Fruit fly (Drosophila melanogaster) whole organism, embryonic: ENCODE results near the gene SuUR.

Source experiments
- Awh ChIP-seq: fragments of 200-800 bp; sonication (Bioruptor generic); IDR thresholded peaks from 2 replicates; pipeline ENCODE4, ENCODE4 v1.3.6; 2022; ENCODE audit warnings: missing biosample characterization, missing genetic modification characterization
- CG10274 ChIP-seq: fragments of 200-800 bp; sonication (Bioruptor generic); optimal IDR thresholded peaks from 3 replicates; lab custom pipeline; 2017; ENCODE audit warnings: missing biosample characterization, mild to moderate bottlenecking, missing genetic modification characterization
- CG10543 ChIP-seq: fragments of 200-800 bp; sonication (Bioruptor generic); optimal IDR thresholded peaks from 3 replicates; lab custom pipeline; 2017; ENCODE audit warnings: missing biosample characterization, mild to moderate bottlenecking, missing genetic modification characterization, moderate library complexity
- CG10565 ChIP-seq: fragments of 200-800 bp; sonication (Bioruptor generic); optimal IDR thresholded peaks from 3 replicates; lab custom pipeline; 2016; ENCODE audit warnings: missing biosample characterization, mild to moderate bottlenecking, missing genetic modification characterization
- CG10654 ChIP-seq: fragments of 200-800 bp; sonication (Bioruptor generic); optimal IDR thresholded peaks from 2 replicates; lab custom pipeline; 2016; ENCODE audit warnings: missing biosample characterization, missing genetic modification characterization
- CG11398 ChIP-seq: fragments of 200-800 bp; sonication (Bioruptor generic); optimal IDR thresholded peaks from 2 replicates; lab custom pipeline; 2016; ENCODE audit warnings: missing biosample characterization, missing genetic modification characterization
- CG11560 ChIP-seq: fragments of 200-800 bp; sonication (Bioruptor generic); IDR thresholded peaks from 3 replicates; pipeline ENCODE4 v1.3.6; 2022; ENCODE audit warnings: missing biosample characterization, missing genetic modification characterization
- CG12942 ChIP-seq: fragments of 200-800 bp; sonication (Bioruptor generic); optimal IDR thresholded peaks from 3 replicates; lab custom pipeline; 2016; ENCODE audit warnings: missing biosample characterization, missing genetic modification characterization
- CG17385 ChIP-seq: fragments of 200-800 bp; sonication (Bioruptor generic); optimal IDR thresholded peaks from 3 replicates; lab custom pipeline; 2018; ENCODE audit warnings: missing biosample characterization, mild to moderate bottlenecking, missing genetic modification characterization
- CG18599 ChIP-seq: fragments of 200-800 bp; sonication (Bioruptor generic); optimal IDR thresholded peaks from 3 replicates; lab custom pipeline; 2017; ENCODE audit warnings: missing biosample characterization, missing genetic modification characterization, mild to moderate bottlenecking, moderate library complexity, missing genetic modification reagents
- CG2120 ChIP-seq: fragments of 200-800 bp; sonication (Bioruptor generic); optimal IDR thresholded peaks from 3 replicates; lab custom pipeline; 2016; ENCODE audit warnings: missing biosample characterization, missing genetic modification characterization
- CG30431 ChIP-seq: fragments of 200-800 bp; sonication (Bioruptor generic); optimal IDR thresholded peaks from 2 replicates; lab custom pipeline; 2017; ENCODE audit warnings: missing biosample characterization, missing genetic modification characterization
- CG3163 ChIP-seq: fragments of 200-800 bp; sonication (Bioruptor generic); optimal IDR thresholded peaks from 3 replicates; lab custom pipeline; 2016; ENCODE audit warnings: missing biosample characterization, missing genetic modification characterization
- CG32767 ChIP-seq: fragments of 200-800 bp; sonication (Bioruptor generic); IDR thresholded peaks from 2 replicates; pipeline ENCODE4 v1.3.6; 2022; ENCODE audit warnings: missing biosample characterization, missing genetic modification characterization
- CG4328 ChIP-seq: fragments of 200-800 bp; sonication (Bioruptor generic); optimal IDR thresholded peaks from 3 replicates; lab custom pipeline; 2017; ENCODE audit warnings: missing biosample characterization, missing genetic modification reagents, missing genetic modification characterization
- CG4854 ChIP-seq: fragments of 200-800 bp; sonication (Bioruptor generic); optimal IDR thresholded peaks from 2 replicates; lab custom pipeline; 2016; ENCODE audit warnings: missing biosample characterization, missing genetic modification characterization, inconsistent platforms
- CG6683 ChIP-seq: fragments of 200-800 bp; sonication (Bioruptor generic); optimal IDR thresholded peaks from 2 replicates; lab custom pipeline; 2017; ENCODE audit warnings: missing biosample characterization, mild to moderate bottlenecking, missing genetic modification characterization, missing genetic modification reagents
- CG6791 ChIP-seq: fragments of 200-800 bp; sonication (Bioruptor generic); IDR thresholded peaks from 3 replicates; pipeline ENCODE4 v1.3.6; 2022; ENCODE audit warnings: missing biosample characterization, missing genetic modification characterization; ENCODE audit not compliant: partially characterized antibody
- CG7271 ChIP-seq: fragments of 200-800 bp; sonication (Bioruptor generic); optimal IDR thresholded peaks from 2 replicates; lab custom pipeline; 2018; ENCODE audit warnings: missing biosample characterization, mild to moderate bottlenecking, missing genetic modification characterization, moderate library complexity
- CG7839 ChIP-seq: fragments of 200-800 bp; sonication (Bioruptor generic); optimal IDR thresholded peaks from 3 replicates; lab custom pipeline; 2018; ENCODE audit warnings: missing biosample characterization, mild to moderate bottlenecking, missing genetic modification characterization, moderate library complexity
- CG7928 ChIP-seq: fragments of 200-800 bp; sonication (Bioruptor generic); optimal IDR thresholded peaks from 2 replicates; lab custom pipeline; 2017; ENCODE audit warnings: missing biosample characterization, mild to moderate bottlenecking, missing genetic modification characterization
- CG8388 ChIP-seq: fragments of 200-800 bp; sonication (Bioruptor generic); optimal IDR thresholded peaks from 2 replicates; lab custom pipeline; 2019; ENCODE audit warnings: missing biosample characterization, mild to moderate bottlenecking, missing genetic modification characterization, moderate library complexity
- CG9817 ChIP-seq: fragments of 200-800 bp; sonication (Bioruptor generic); optimal IDR thresholded peaks from 2 replicates; lab custom pipeline; 2018; ENCODE audit warnings: missing biosample characterization, mild to moderate bottlenecking, missing genetic modification characterization, moderate library complexity
- Dek ChIP-seq: fragments of 200-800 bp; sonication (Bioruptor generic); optimal IDR thresholded peaks from 3 replicates; lab custom pipeline; 2019; ENCODE audit warnings: missing biosample characterization, mild to moderate bottlenecking, missing genetic modification characterization, moderate library complexity
- Dll ChIP-seq: fragments of 200-800 bp; sonication (Bioruptor generic); IDR thresholded peaks from 4 replicates; pipeline ENCODE4 v1.3.6; 2022; ENCODE audit warnings: missing biosample characterization, missing genetic modification characterization; ENCODE audit not compliant: partially characterized antibody
- Doc3 ChIP-seq: fragments of 200-800 bp; sonication (Bioruptor generic); IDR thresholded peaks from 3 replicates; pipeline ENCODE4 v1.3.6; 2022; ENCODE audit warnings: missing biosample characterization, missing genetic modification characterization; ENCODE audit not compliant: partially characterized antibody
- ERR ChIP-seq: fragments of 200-800 bp; sonication (Bioruptor generic); optimal IDR thresholded peaks from 2 replicates; lab custom pipeline; 2016; ENCODE audit warnings: missing biosample characterization, missing genetic modification characterization
- MESR4 ChIP-seq: fragments of 200-800 bp; sonication (Bioruptor generic); optimal IDR thresholded peaks from 2 replicates; lab custom pipeline; 2018; ENCODE audit warnings: missing biosample characterization, mild to moderate bottlenecking, missing genetic modification characterization, moderate library complexity
- Oli ChIP-seq: fragments of 200-800 bp; sonication (Bioruptor generic); optimal IDR thresholded peaks from 2 replicates; lab custom pipeline; 2018; ENCODE audit warnings: missing biosample characterization, mild to moderate bottlenecking, missing genetic modification characterization, moderate library complexity
- Sry-β ChIP-seq: fragments of 200-800 bp; sonication (Bioruptor generic); optimal IDR thresholded peaks from 2 replicates; lab custom pipeline; 2018; ENCODE audit warnings: missing biosample characterization, mild to moderate bottlenecking, missing genetic modification characterization, moderate library complexity
- Taf1 ChIP-seq: fragments of 200-800 bp; sonication (Bioruptor generic); IDR thresholded peaks from 2 replicates; pipeline ENCODE4 v1.3.6; 2022; ENCODE audit warnings: missing biosample characterization, missing genetic modification characterization
- cas ChIP-seq: fragments of 200-800 bp; sonication (Bioruptor generic); IDR thresholded peaks from 2 replicates; pipeline ENCODE4 v1.3.6; 2022; ENCODE audit warnings: missing biosample characterization, missing genetic modification characterization
- chif ChIP-seq, 2 experiments: fragments of 200-800 bp; sonication (Bioruptor generic); optimal IDR thresholded peaks; 3 replicates each; lab custom pipeline; 2016; ENCODE audit warnings: missing biosample characterization in 2 of 2, missing genetic modification characterization in 2 of 2
- crol ChIP-seq: fragments of 200-800 bp; sonication (Bioruptor generic); IDR thresholded peaks from 2 replicates; pipeline ENCODE4 v1.3.6; 2022; ENCODE audit warnings: missing biosample characterization, missing genetic modification characterization
- ems ChIP-seq: fragments of 200-800 bp; sonication (Bioruptor generic); optimal IDR thresholded peaks from 3 replicates; lab custom pipeline; 2016; ENCODE audit warnings: missing biosample characterization, missing genetic modification characterization
- ewg ChIP-seq: fragments of 200-800 bp; sonication (Bioruptor generic); optimal IDR thresholded peaks from 3 replicates; lab custom pipeline; 2017; ENCODE audit warnings: mild to moderate bottlenecking, missing biosample characterization, missing genetic modification reagents, missing genetic modification characterization
- ftz-f1 ChIP-seq: fragments of 200-800 bp; sonication (Bioruptor generic); optimal IDR thresholded peaks from 2 replicates; lab custom pipeline; 2016; ENCODE audit warnings: missing biosample characterization, missing genetic modification characterization
- gro ChIP-seq: fragments of 200-800 bp; sonication (Bioruptor generic); optimal IDR thresholded peaks from 2 replicates; lab custom pipeline; 2016; ENCODE audit warnings: missing biosample characterization, missing genetic modification characterization
- hth ChIP-seq: fragments of >200 bp; optimal IDR thresholded peaks from 2 replicates; lab custom pipeline; 2017; ENCODE audit warnings: inconsistent platforms
- lab ChIP-seq: fragments of 200-800 bp; sonication (Bioruptor generic); optimal IDR thresholded peaks from 3 replicates; lab custom pipeline; 2017; ENCODE audit warnings: missing biosample characterization, missing genetic modification characterization, mild to moderate bottlenecking, moderate library complexity, missing genetic modification reagents
- lov ChIP-seq, 2 experiments: fragments of 200-800 bp in 1 of 2; fragments of >200 bp in 1 of 2; sonication (Bioruptor generic) in 1 of 2; IDR thresholded peaks in 1 of 2; optimal IDR thresholded peaks in 1 of 2; 2 replicates in 1 of 2; 3 replicates in 1 of 2; pipeline versions ENCODE4 v1.3.6 to Lab custom; 2017 to 2022; ENCODE audit warnings: missing biosample characterization in 1 of 2, missing genetic modification characterization in 1 of 2
- nerfin-2 ChIP-seq: fragments of 200-800 bp; sonication (Bioruptor generic); IDR thresholded peaks from 2 replicates; pipeline ENCODE4 v1.3.6; 2022; ENCODE audit warnings: missing biosample characterization, missing genetic modification characterization; ENCODE audit not compliant: partially characterized antibody
- nmo ChIP-seq: fragments of 200-800 bp; sonication (Bioruptor generic); optimal IDR thresholded peaks from 2 replicates; lab custom pipeline; 2018; ENCODE audit warnings: missing biosample characterization, mild to moderate bottlenecking, missing genetic modification characterization, moderate library complexity
- org-1 ChIP-seq: fragments of 200-800 bp; sonication (Bioruptor generic); optimal IDR thresholded peaks from 2 replicates; lab custom pipeline; 2017; ENCODE audit warnings: missing biosample characterization, missing genetic modification characterization
- otp ChIP-seq: fragments of 200-800 bp; sonication (Bioruptor generic); IDR thresholded peaks from 3 replicates; pipeline ENCODE4, ENCODE4 v1.3.6; 2022; ENCODE audit warnings: missing biosample characterization, missing genetic modification characterization
- pb ChIP-seq: fragments of 200-800 bp; sonication (Bioruptor generic); optimal IDR thresholded peaks from 3 replicates; lab custom pipeline; 2016; ENCODE audit warnings: missing biosample characterization, missing genetic modification characterization
- ttk ChIP-seq: fragments of 200-800 bp; sonication (Bioruptor generic); IDR thresholded peaks from 2 replicates; pipeline ENCODE4 v2.1.2; 2022; ENCODE audit warnings: missing biosample characterization, missing genetic modification characterization
- unpg ChIP-seq: fragments of 200-800 bp; sonication (Bioruptor generic); optimal IDR thresholded peaks from 3 replicates; lab custom pipeline; 2018; ENCODE audit warnings: missing biosample characterization, mild to moderate bottlenecking, missing genetic modification characterization, moderate library complexity
- wor ChIP-seq: fragments of 200-800 bp; sonication (Bioruptor generic); IDR thresholded peaks from 2 replicates; pipeline ENCODE4 v1.3.6; 2022; ENCODE audit warnings: missing biosample characterization, missing genetic modification characterization

Gene SuUR

dm6 chr3L:11093046-11093520, 28.3 kb downstream of the SuUR start, which contains the start of gene JIL-1 (continued):
- TF ChIP-seq CG12942 (GFP tag; lab: Kevin White, UChicago) (peak; percentile 60), CG17385 (GFP tag; lab: Kevin White, UChicago) (peak; percentile 44), CG3163 (GFP tag; lab: Kevin White, UChicago) (no peak), cas (peak; percentile 57), CG30431 (GFP tag; lab: Kevin White, UChicago) (no peak), Dek (tag; lab: Kevin White, UChicago) (peak; percentile 65), crol (no peak), CG11560 (peak; percentile 20; the same call in 1 of the 3 replicates), lov (optimal IDR thresholded peaks at IDR 0.05; lab: Kevin White, UChicago) (no peak), lov (GFP tag; IDR thresholded peaks at IDR 0.05; lab: Robert Waterston, UW) (peak; percentile 61; the same call in 1 of the 3 replicates), Taf1 (GFP tag; lab: Robert Waterston, UW) (peak; percentile 45; the same call in 1 of the 2 replicates), CG6791 (GFP tag; lab: Robert Waterston, UW) (peak; percentile 91), CG7271 (tag; lab: Kevin White, UChicago) (no peak), ewg (peak; percentile 6), CG10274 (GFP tag; lab: Kevin White, UChicago) (no peak), Doc3 (GFP tag; lab: Robert Waterston, UW) (peak; percentile 69), CG10654 (GFP tag; lab: Kevin White, UChicago) (peak; percentile 28), Dll (GFP tag; lab: Robert Waterston, UW) (peak; percentile 85), ERR (GFP tag; lab: Kevin White, UChicago) (no peak), CG10543 (peak; percentile 60), pb (GFP tag; lab: Kevin White, UChicago) (no peak), nmo (peak; percentile 56), nerfin-2 (peak; percentile 80), ems (GFP tag; lab: Kevin White, UChicago) (peak; percentile 51), CG6683 (GFP tag; lab: Kevin White, UChicago) (no peak), Awh (GFP tag; lab: Robert Waterston, UW) (no peak), Oli (tag; lab: Kevin White, UChicago) (peak; percentile 35), CG7839 (tag; lab: Kevin White, UChicago) (peak; percentile 79), CG11398 (GFP tag; lab: Kevin White, UChicago) (no peak), unpg (GFP tag; lab: Kevin White, UChicago) (peak; percentile 30), chif (GFP tag; optimal IDR thresholded peaks at IDR 0.05; lab: Kevin White, UChicago) (peak; percentile 2 to 20), org-1 (GFP tag; lab: Kevin White, UChicago) (peak; percentile 15), CG4854 (GFP tag; lab: Kevin White, UChicago) (peak; percentile 48), lab (GFP tag; lab: Kevin White, UChicago) (peak; percentile 65), CG32767 (GFP tag; lab: Robert Waterston, UW) (0 out of 2 replicates have a peak, but pooled peaks have one; percentile 29), ftz-f1 (no peak), wor (GFP tag; lab: Robert Waterston, UW) (0 out of 2 replicates have a peak, but pooled peaks have one; percentile 11), CG10565 (GFP tag; lab: Kevin White, UChicago) (no peak), hth (lab: Kevin White, UChicago) (no peak), ttk (GFP tag; lab: Robert Waterston, UW) (peak; percentile 37; the same call in 1 of the 2 replicates), CG8388 (peak; percentile 2), CG18599 (peak; percentile 72), Sry-β (GFP tag; lab: Kevin White, UChicago) (peak; percentile 4), otp (0 out of 3 replicates have a peak, but pooled peaks have one; percentile 11), CG4328 (GFP tag; lab: Kevin White, UChicago) (no peak), MESR4 (GFP tag; lab: Kevin White, UChicago) (peak; percentile 70), CG2120 (GFP tag; lab: Kevin White, UChicago) (peak; percentile 85), gro (GFP tag; lab: Kevin White, UChicago) (peak; percentile 48), CG9817 (peak; percentile 60), CG7928 (GFP tag; lab: Kevin White, UChicago) (peak; percentile 89)
